Worm (Caenorhabditis elegans): Measurements from ENCODE around the gene F55G11.7.

The F55G11.7 gene

DNA sequence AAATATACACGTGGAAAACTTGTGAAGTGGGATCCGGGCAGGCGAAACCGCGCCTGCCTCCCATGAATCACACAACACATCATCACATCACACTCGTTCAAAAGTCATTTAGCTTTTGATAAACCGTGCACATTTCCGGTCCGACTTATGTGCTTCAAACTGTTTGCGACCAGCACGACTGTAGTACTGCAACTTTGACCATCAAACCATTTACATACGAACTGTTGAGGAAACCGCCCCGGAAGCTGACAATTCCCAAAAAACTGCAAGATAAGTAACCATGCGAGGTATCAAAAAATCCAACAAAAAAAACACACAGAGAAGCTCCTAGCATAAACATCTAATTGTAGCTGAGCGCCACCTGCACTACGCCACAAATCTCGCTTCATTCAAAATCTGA, 12.5 kb downstream of the F55G11.7 start:
- no peak for TF ChIP-seq nhr-28 (tag; optimal IDR thresholded peaks at IDR 0.05)
- TF ChIP-seq sem-2 (GFP tag; optimal IDR thresholded peaks at IDR 0.05), result no peak
- TF ChIP-seq ceh-83 (GFP tag; optimal IDR thresholded peaks at IDR 0.05), result no peak
- no peak for TF ChIP-seq elt-3 (tag; optimal IDR thresholded peaks at IDR 0.05)
- TF ChIP-seq ztf-11 (tag; optimal IDR thresholded peaks at IDR 0.05), result no peak
- TF ChIP-seq ham-2 (GFP tag; optimal IDR thresholded peaks at IDR 0.05), result no peak
- TF ChIP-seq mls-2 (tag; optimal IDR thresholded peaks at IDR 0.05), result no peak
- TF ChIP-seq unc-120 (tag; optimal IDR thresholded peaks at IDR 0.05; ENCODE audit: poor library complexity, severe bottlenecking), result no peak
- no peak for TF ChIP-seq nhr-237 (tag; optimal IDR thresholded peaks at IDR 0.05)

DNA sequence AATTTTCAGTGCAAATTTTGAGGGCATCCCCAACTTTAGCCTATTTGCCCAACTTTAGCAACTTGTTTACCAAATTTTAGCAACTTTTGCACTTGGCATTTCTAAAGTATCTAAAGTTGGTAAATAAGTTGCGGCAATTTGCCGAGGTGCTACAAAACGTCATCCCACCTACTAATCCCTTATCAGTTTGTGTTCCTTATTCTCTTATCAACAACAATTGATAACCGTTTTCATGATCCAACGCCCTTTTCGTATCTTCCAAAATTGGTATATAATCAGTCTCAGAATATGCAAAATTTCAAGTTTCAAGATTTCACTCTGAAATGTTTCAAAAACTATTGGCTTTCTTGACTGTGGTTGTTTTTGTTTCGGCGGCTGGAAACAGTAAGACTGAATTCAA, 13.1 kb downstream of the F55G11.7 start, which contains the start of gene F55G11.4:
TSS of gene F55G11.4 (plus strand) at position 289 of the 400 bp plus-strand sequence.
- TF ChIP-seq M03D4.4 (tag; optimal IDR thresholded peaks at IDR 0.05) (no peak), nhr-237 (tag; optimal IDR thresholded peaks at IDR 0.05) (no peak), tbx-8 (GFP tag; optimal IDR thresholded peaks at IDR 0.05) (no peak), mls-2 (tag; optimal IDR thresholded peaks at IDR 0.05) (no peak), sem-2 (GFP tag; optimal IDR thresholded peaks at IDR 0.05) (no peak), nhr-28 (tag; optimal IDR thresholded peaks at IDR 0.05) (no peak), blmp-1 (tag; optimal IDR thresholded peaks at IDR 0.05) (no peak), ces-1 (GFP tag; optimal IDR thresholded peaks at IDR 0.05) (no peak), ztf-11 (tag; optimal IDR thresholded peaks at IDR 0.05) (no peak), ceh-83 (GFP tag; optimal IDR thresholded peaks at IDR 0.05) (no peak)

DNA sequence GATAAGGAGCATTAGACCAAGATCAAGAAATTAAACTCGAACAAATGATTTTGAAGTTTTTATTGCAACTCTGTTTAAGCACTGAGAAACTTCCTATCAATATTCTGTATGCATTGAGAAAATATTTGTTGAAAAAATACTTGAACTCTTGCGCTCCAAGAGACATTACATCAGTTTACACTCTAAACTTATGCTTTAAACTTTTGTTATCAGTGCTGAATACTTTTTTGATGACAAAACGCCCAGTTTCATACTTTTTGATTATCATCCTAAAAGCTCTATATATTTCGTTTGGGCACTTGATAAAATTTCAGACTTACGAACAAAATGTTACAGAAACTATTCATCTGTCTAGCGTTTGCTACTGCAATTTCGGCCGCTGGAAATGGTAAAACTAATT, 15.7 kb downstream of the F55G11.7 start, which contains the start of gene dod-17:
TSS of gene dod-17 (plus strand) at position 323 of the 400 bp plus-strand sequence.
- no peak for TF ChIP-seq tbx-8 (GFP tag; optimal IDR thresholded peaks at IDR 0.05)

DNA sequence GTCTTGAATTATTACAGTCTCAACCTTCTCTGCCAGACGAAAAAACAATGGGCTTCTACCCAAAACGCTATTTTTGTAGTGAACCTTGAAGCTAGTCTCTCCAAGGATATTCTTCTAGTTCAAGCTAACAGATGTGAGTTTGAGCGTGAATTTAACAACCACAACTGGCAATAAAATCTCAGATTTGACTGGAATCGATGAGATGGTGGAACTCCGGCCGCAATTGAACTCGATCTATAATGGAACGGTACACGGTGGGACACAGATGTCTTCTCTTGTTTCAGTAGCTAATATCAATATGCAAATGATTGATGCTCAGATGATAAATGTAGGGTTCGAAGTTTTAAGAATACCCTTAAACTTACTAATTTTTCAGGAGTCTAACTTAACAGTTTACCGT, 17.4 kb downstream of the F55G11.7 start:
- TF ChIP-seq sem-2 (GFP tag; optimal IDR thresholded peaks at IDR 0.05) (no peak), cnd-1 (tag; optimal IDR thresholded peaks at IDR 0.05) (no peak), unc-120 (tag; optimal IDR thresholded peaks at IDR 0.05; ENCODE audit: poor library complexity, severe bottlenecking) (no peak), sptf-1 (tag; optimal IDR thresholded peaks at IDR 0.05) (no peak), mls-2 (tag; optimal IDR thresholded peaks at IDR 0.05) (no peak), bed-3 (GFP tag; optimal IDR thresholded peaks at IDR 0.05) (no peak), tbx-8 (GFP tag; optimal IDR thresholded peaks at IDR 0.05) (no peak), lin-32 (GFP tag; optimal IDR thresholded peaks at IDR 0.05) (no peak), elt-3 (tag; optimal IDR thresholded peaks at IDR 0.05) (no peak), ham-2 (GFP tag; optimal IDR thresholded peaks at IDR 0.05) (no peak), unc-39 (tag; optimal IDR thresholded peaks at IDR 0.05) (no peak), ceh-43 (GFP tag; optimal IDR thresholded peaks at IDR 0.05) (no peak), ces-1 (GFP tag; optimal IDR thresholded peaks at IDR 0.05) (no peak), drap-1 (GFP tag; optimal IDR thresholded peaks at IDR 0.05) (no peak), mep-1 (tag; optimal IDR thresholded peaks at IDR 0.05) (no peak)

DNA sequence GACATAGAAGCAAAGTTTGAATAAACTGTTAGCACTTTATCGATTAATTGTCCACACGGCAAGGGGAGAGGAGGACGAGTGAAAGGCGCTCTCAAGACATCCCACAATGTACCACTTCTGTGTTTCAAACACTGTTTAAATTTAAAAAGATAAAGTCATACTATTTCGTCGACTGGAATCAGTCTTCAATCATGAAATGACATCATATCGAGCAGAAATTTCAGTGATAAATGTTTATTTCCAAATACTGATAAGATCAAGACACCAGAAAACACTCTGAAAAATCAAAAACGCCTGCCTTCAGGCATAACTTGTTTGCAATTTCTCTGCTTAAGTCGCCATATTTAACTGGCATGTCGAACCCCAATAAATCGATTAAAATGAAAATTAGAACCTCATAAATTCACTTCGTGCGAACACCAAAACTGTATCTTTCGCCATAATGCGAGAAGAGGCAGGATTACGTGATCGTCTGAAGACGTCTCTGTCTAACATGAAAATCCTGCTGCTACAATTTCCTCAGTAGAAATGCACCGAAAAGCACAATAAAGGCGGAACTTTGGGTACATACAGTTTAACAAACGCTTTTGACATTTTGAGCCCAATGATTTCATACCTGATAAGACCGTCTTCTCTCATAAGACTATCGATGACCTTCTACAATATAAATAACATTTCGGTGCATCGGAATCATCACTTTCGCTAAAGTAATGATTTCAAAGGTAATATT, 18.2 kb downstream of the F55G11.7 start, which contains the start of gene K10D11.2:
TSS of gene K10D11.2 (plus strand) at position 680 of the 730 bp plus-strand sequence.
- TF ChIP-seq nhr-12 (tag; optimal IDR thresholded peaks at IDR 0.05), result no peak
- no peak for TF ChIP-seq sem-2 (GFP tag; optimal IDR thresholded peaks at IDR 0.05)
- no peak for TF ChIP-seq tbx-8 (GFP tag; optimal IDR thresholded peaks at IDR 0.05)
- no peak for TF ChIP-seq lin-13 (tag; optimal IDR thresholded peaks at IDR 0.05)
- TF ChIP-seq elt-3 (tag; optimal IDR thresholded peaks at IDR 0.05), result no peak
- TF ChIP-seq blmp-1 (tag; optimal IDR thresholded peaks at IDR 0.05), result no peak
- no peak for TF ChIP-seq nhr-76 (tag; optimal IDR thresholded peaks at IDR 0.05)
- no peak for TF ChIP-seq mab-5 (tag; optimal IDR thresholded peaks at IDR 0.05)
- no peak for TF ChIP-seq pha-4 (tag; optimal IDR thresholded peaks at IDR 0.05)
- no peak for TF ChIP-seq unc-62 (GFP tag; optimal IDR thresholded peaks at IDR 0.05)
- no peak for TF ChIP-seq M03D4.4 (tag; optimal IDR thresholded peaks at IDR 0.05)
- no peak for TF ChIP-seq zip-8 (tag; optimal IDR thresholded peaks at IDR 0.05)
- TF ChIP-seq ceh-39 (tag; optimal IDR thresholded peaks at IDR 0.05), result no peak
- no peak for TF ChIP-seq sptf-1 (tag; optimal IDR thresholded peaks at IDR 0.05)

DNA sequence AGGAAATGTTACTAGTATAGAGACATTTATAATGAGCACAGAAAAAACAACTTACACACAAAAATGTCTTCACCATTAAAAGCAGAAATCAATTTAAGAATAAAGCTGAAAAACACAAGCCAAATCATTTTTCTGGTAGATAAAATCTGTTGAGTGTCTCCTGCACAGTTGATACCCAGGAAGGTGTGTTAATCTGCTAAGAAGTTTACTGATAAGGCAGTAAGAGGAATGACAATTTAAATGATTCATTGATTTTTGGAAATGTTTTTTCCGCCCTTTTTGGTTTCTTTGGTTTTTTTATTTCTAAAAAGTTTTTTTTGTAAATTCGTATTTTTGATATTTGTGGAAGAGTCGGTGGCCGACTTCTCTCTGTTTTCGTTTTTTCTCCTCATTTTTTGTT, 25.7 kb downstream of the F55G11.7 start, which contains the start of gene K10D11.3:
TSS of gene K10D11.3 (minus strand) at position 174 of the 400 bp plus-strand sequence.
- TF ChIP-seq sem-2 (GFP tag; optimal IDR thresholded peaks at IDR 0.05) (no peak), mls-2 (tag; optimal IDR thresholded peaks at IDR 0.05) (no peak), pha-4 (tag; optimal IDR thresholded peaks at IDR 0.05) (no peak)

All from whole organism, mixed stage, embryonic.